Worm (Caenorhabditis elegans): ENCODE measurements around the gene E02H1.1.
A peak's percentile ranks its signal among the peaks of the same experiment; 100 is the strongest.

E02H1.1 gene

DNA sequence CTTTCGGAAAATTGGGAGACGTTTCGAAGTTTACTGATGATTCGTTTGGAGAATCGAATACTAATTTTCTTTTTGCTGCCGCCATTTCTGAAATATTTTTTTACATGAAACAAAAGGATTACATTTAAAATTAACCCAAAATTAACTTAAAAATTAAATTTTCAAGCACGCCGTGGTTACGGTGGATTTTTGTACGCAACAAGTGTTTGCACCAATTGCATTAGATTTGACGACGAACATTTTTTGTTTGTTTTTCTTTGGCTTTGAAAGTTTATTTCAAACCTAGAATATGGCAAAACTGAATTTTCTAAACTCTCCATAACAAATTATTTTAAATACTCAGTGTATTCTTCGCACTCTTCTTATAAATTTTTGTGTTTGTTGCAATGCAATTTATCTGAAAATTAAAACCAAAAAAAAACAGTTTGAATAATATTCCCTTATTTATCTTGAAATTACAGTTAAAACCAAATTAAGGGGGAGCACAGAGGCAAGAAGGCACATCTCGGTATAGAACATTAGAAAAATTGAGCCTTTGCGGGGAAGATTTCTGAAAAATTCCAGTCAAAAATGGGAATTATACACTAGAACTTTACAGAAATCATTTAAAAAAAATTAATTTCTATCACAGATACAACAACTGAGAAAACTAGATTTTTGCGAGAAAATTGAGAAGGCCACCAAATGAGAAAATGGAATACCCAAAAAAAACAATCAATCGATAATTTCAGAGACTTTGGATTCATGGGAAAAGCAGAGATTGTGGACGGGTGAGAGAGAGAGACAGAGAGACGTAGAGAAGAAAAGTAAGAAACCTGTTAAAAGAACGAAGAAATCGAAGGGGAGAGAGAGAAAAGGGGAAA is 26.3 kb upstream of the E02H1.1 start, which contains the start of gene hal-3 (continued):
- no peak for TF ChIP-seq irx-1 (tag; optimal IDR thresholded peaks at IDR 0.05)
- TF ChIP-seq alr-1 (tag; optimal IDR thresholded peaks at IDR 0.05; ENCODE audit: borderline replicate concordance) = no peak
- TF ChIP-seq elt-2 (tag; optimal IDR thresholded peaks at IDR 0.05) = no peak
- TF ChIP-seq hlh-17 (GFP tag; optimal IDR thresholded peaks at IDR 0.05; ENCODE audit: borderline replicate concordance) = no peak
- peak; percentile 16 for TF ChIP-seq ama-1 (optimal IDR thresholded peaks at IDR 0.05)
- no peak for TF ChIP-seq lin-35 (GFP tag; optimal IDR thresholded peaks at IDR 0.05)
- no peak for TF ChIP-seq mdl-1 (tag; optimal IDR thresholded peaks at IDR 0.05)
- TF ChIP-seq lin-15B (tag; optimal IDR thresholded peaks at IDR 0.05) = no peak
- no peak for TF ChIP-seq tlp-1 (tag; optimal IDR thresholded peaks at IDR 0.05)
- TF ChIP-seq pqm-1 (tag; optimal IDR thresholded peaks at IDR 0.05) = no peak
- no peak for TF ChIP-seq grh-1 (GFP tag; IDR thresholded peaks at IDR 0.05)

DNA sequence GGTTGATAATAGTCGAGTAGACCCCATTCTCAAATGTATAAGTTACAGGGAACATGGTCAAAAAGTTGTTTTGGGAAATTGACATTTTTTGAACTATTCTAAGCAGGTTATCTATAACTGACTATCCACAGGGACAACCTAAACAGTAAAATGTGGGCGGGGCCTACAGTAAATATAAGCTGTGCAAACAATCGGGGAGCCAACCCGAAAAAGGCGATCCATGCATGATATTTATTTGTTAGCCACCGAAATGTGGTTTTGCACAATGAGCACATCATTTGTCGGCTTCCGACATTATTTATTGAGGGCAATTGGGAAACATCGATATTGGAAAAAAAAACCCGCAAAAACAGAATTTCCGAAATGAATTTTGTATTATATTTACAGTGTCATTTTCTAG is 23.8 kb upstream of the E02H1.1 start, which contains the start of gene hlh-6:
hlh-6 (minus strand) TSS at position 101 of the 400 bp plus-strand sequence.
- TF ChIP-seq isw-1 (GFP tag; IDR thresholded peaks at IDR 0.05) (no peak), blmp-1 (tag; optimal IDR thresholded peaks at IDR 0.05) (no peak), ceh-88 (GFP tag; IDR thresholded peaks at IDR 0.05) (no peak), sox-4 (tag; optimal IDR thresholded peaks at IDR 0.05) (no peak)

DNA sequence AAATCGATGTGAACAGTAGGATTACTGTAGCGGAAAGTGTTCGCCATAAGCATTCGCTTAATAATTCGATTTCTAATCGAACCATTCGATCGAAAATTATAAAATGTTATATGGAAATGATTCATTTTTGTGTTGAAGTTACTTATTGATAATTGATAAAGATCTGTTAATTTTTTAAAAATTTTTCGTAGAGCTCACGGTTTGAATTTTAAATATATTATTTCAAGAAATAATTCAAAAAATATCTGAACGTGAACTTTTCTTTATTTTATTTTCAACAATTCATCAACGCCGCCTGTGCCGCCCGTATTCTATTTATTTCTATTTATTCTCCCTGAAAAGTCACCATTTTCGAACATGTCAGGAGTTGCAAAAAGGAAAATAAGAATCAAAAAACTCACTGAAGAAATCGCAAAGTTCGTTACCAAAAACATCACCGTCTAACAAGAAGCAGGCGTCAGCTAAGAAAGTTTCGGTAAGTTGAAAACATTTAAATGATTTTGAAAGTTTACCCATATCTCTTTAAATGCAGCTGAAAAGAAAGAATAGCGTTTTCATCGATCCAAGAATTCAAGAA is 20.5 kb upstream of the E02H1.1 start, which contains the start of the genes T15H9.5 and T15H9.4:
T15H9.5 (minus strand) TSS at position 101 of the 577 bp plus-strand sequence.
T15H9.4 (plus strand) TSS at position 527 of the 577 bp plus-strand sequence.
- TF ChIP-seq zip-4 (GFP tag; optimal IDR thresholded peaks at IDR 0.05) (no peak), nhr-77 (tag; optimal IDR thresholded peaks at IDR 0.05) (no peak), ceh-82 (tag; optimal IDR thresholded peaks at IDR 0.05) (no peak), fos-1 (tag; optimal IDR thresholded peaks at IDR 0.05) (no peak), ces-1 (GFP tag; optimal IDR thresholded peaks at IDR 0.05) (no peak), elt-3 (tag; optimal IDR thresholded peaks at IDR 0.05) (no peak), ztf-4 (tag; optimal IDR thresholded peaks at IDR 0.05) (no peak), swsn-7 (tag; optimal IDR thresholded peaks at IDR 0.05) (no peak), skn-1 (tag; optimal IDR thresholded peaks at IDR 0.05) (no peak)

DNA sequence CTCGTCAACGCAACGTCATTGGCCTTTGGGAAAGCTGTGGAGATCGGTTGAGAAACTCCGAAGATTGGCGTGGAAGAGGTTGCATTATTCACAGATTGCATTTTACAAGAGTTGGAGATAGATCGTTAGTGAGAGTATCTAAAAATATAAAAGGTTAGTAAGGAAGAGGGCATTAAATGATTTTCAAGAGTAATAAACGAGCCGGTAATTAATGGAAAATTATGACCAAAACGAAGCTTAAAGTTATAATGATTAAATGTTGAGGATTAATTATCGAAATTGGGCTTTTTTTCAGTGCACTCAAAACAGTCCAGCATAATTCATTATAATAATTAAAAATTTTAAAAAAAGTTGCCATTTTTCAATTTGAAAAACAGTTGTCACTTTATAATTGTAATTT is 18.3 kb upstream of the E02H1.1 start, which contains the start of gene pap-2:
pap-2 (minus strand) TSS at position 101 of the 400 bp plus-strand sequence.
- TF ChIP-seq nhr-76 (tag; optimal IDR thresholded peaks at IDR 0.05) (no peak), hlh-4 (tag; optimal IDR thresholded peaks at IDR 0.05) (no peak), blmp-1 (tag; optimal IDR thresholded peaks at IDR 0.05) (no peak), dpl-1 (GFP tag; optimal IDR thresholded peaks at IDR 0.05) (no peak), nhr-28 (tag; optimal IDR thresholded peaks at IDR 0.05) (no peak), nhr-84 (tag; optimal IDR thresholded peaks at IDR 0.05) (no peak), zip-4 (GFP tag; optimal IDR thresholded peaks at IDR 0.05) (no peak), snu-23 (GFP tag; optimal IDR thresholded peaks at IDR 0.05) (no peak), hlh-17 (GFP tag; optimal IDR thresholded peaks at IDR 0.05; ENCODE audit: borderline replicate concordance) (no peak), grh-1 (GFP tag; IDR thresholded peaks at IDR 0.05) (no peak), F16B12.6 (tag; optimal IDR thresholded peaks at IDR 0.05) (no peak), vab-15 (tag; optimal IDR thresholded peaks at IDR 0.05) (no peak), skn-1 (tag; optimal IDR thresholded peaks at IDR 0.05) (no peak), egl-13 (tag; optimal IDR thresholded peaks at IDR 0.05) (no peak), alr-1 (tag; optimal IDR thresholded peaks at IDR 0.05; ENCODE audit: borderline replicate concordance) (no peak), fos-1 (tag; optimal IDR thresholded peaks at IDR 0.05) (no peak), snpc-4 (tag; optimal IDR thresholded peaks at IDR 0.05) (no peak)

Data from whole organism, L1 larva.